Fruit fly (Drosophila melanogaster) whole organism, embryonic: Measurements from ENCODE around the gene CG2841.

Experiments used
- Aef1 ChIP-seq: fragments of 200-800 bp; sonication (Bioruptor generic); IDR thresholded peaks from 3 replicates; pipeline ENCODE4 v1.3.6; 2022; ENCODE audit warnings: missing biosample characterization, missing genetic modification characterization
- CG1024 ChIP-seq: fragments of 200-800 bp; sonication (Bioruptor generic); IDR thresholded peaks from 2 replicates; pipeline ENCODE4 v1.3.6; 2022; ENCODE audit warnings: missing biosample characterization, missing genetic modification characterization
- CG11085 ChIP-seq: fragments of 200-800 bp; sonication (Bioruptor generic); IDR thresholded peaks from 2 replicates; pipeline ENCODE4 v1.3.6; 2022; ENCODE audit warnings: missing biosample characterization, missing genetic modification characterization
- CG11247 ChIP-seq: fragments of 200-800 bp; sonication (Bioruptor generic); IDR thresholded peaks from 2 replicates; pipeline ENCODE4 v1.3.6; 2022; ENCODE audit warnings: missing biosample characterization, missing genetic modification characterization
- CG12219 ChIP-seq: fragments of 200-800 bp; sonication (Bioruptor generic); optimal IDR thresholded peaks from 3 replicates; lab custom pipeline; 2018; ENCODE audit warnings: missing biosample characterization, mild to moderate bottlenecking, missing genetic modification characterization
- CG1233 ChIP-seq: fragments of 200-800 bp; sonication (Bioruptor generic); optimal IDR thresholded peaks from 4 replicates; lab custom pipeline; 2018; ENCODE audit warnings: missing biosample characterization, mild to moderate bottlenecking, missing genetic modification characterization
- CG13424 ChIP-seq: fragments of 200-800 bp; sonication (Bioruptor generic); optimal IDR thresholded peaks from 2 replicates; lab custom pipeline; 2019; ENCODE audit warnings: missing biosample characterization, mild to moderate bottlenecking, missing genetic modification characterization, moderate library complexity
- CG17568 ChIP-seq: fragments of 200-800 bp; sonication (Bioruptor generic); optimal IDR thresholded peaks from 2 replicates; lab custom pipeline; 2018; ENCODE audit warnings: missing biosample characterization, mild to moderate bottlenecking, missing genetic modification characterization, moderate library complexity
- CG2199 ChIP-seq: fragments of 200-800 bp; sonication (Bioruptor generic); IDR thresholded peaks from 3 replicates; pipeline ENCODE4 v1.3.6; 2022; ENCODE audit warnings: missing biosample characterization, missing genetic modification characterization
- CG2889 ChIP-seq: fragments of 200-800 bp; sonication (Bioruptor generic); IDR thresholded peaks from 3 replicates; pipeline ENCODE4 v1.3.6; 2022; ENCODE audit warnings: missing biosample characterization, missing genetic modification characterization
- CG30431 ChIP-seq: fragments of 200-800 bp; sonication (Bioruptor generic); optimal IDR thresholded peaks from 2 replicates; lab custom pipeline; 2017; ENCODE audit warnings: missing biosample characterization, missing genetic modification characterization
- CG4707 ChIP-seq: fragments of 200-800 bp; sonication (Bioruptor generic); optimal IDR thresholded peaks from 2 replicates; lab custom pipeline; 2018; ENCODE audit warnings: missing biosample characterization, mild to moderate bottlenecking, missing genetic modification characterization, moderate library complexity
- CG4820 ChIP-seq: fragments of 200-800 bp; sonication (Bioruptor generic); optimal IDR thresholded peaks from 3 replicates; lab custom pipeline; 2016; ENCODE audit warnings: missing biosample characterization, missing genetic modification characterization
- CG6272 ChIP-seq: fragments of 200-800 bp; sonication (Bioruptor generic); IDR thresholded peaks from 2 replicates; pipeline ENCODE4 v1.3.6; 2022; ENCODE audit warnings: missing biosample characterization, missing genetic modification characterization
- CG6654 ChIP-seq: fragments of 200-800 bp; sonication (Bioruptor generic); optimal IDR thresholded peaks from 2 replicates; lab custom pipeline; 2017; ENCODE audit warnings: missing biosample characterization, mild to moderate bottlenecking, missing genetic modification characterization
- CG6791 ChIP-seq: fragments of 200-800 bp; sonication (Bioruptor generic); IDR thresholded peaks from 3 replicates; pipeline ENCODE4 v1.3.6; 2022; ENCODE audit warnings: missing biosample characterization, missing genetic modification characterization; ENCODE audit not compliant: partially characterized antibody
- CG7357 ChIP-seq: fragments of 200-800 bp; sonication (Bioruptor generic); IDR thresholded peaks from 3 replicates; pipeline ENCODE4 v1.3.6; 2022; ENCODE audit warnings: missing biosample characterization, missing genetic modification characterization
- CG8359 ChIP-seq: fragments of 200-800 bp; sonication (Bioruptor generic); optimal IDR thresholded peaks from 2 replicates; lab custom pipeline; 2017; ENCODE audit warnings: missing biosample characterization, mild to moderate bottlenecking, missing genetic modification characterization, borderline replicate concordance
- CG8924 ChIP-seq: fragments of 200-800 bp; optimal IDR thresholded peaks from 3 replicates; lab custom pipeline; 2019; ENCODE audit warnings: missing biosample characterization, mild to moderate bottlenecking, missing genetic modification characterization, moderate library complexity
- CG9727 ChIP-seq: fragments of 200-800 bp; sonication (Bioruptor generic); optimal IDR thresholded peaks from 3 replicates; lab custom pipeline; 2017; ENCODE audit warnings: missing biosample characterization, mild to moderate bottlenecking, missing genetic modification characterization
- Dip3 ChIP-seq: fragments of 200-800 bp; sonication (Bioruptor generic); optimal IDR thresholded peaks from 3 replicates; lab custom pipeline; 2016; ENCODE audit warnings: missing biosample characterization, missing genetic modification characterization
- E2f2 ChIP-seq: fragments of 200-800 bp; sonication (Bioruptor generic); IDR thresholded peaks from 2 replicates; pipeline ENCODE4 v1.3.6; 2022; ENCODE audit warnings: missing biosample characterization, missing genetic modification characterization
- Ets97D ChIP-seq: fragments of 200-800 bp; sonication (Bioruptor generic); optimal IDR thresholded peaks from 3 replicates; lab custom pipeline; 2016; ENCODE audit warnings: missing biosample characterization, missing genetic modification characterization
- Fer1 ChIP-seq: fragments of 200-800 bp; sonication (Bioruptor generic); optimal IDR thresholded peaks from 2 replicates; lab custom pipeline; 2017; ENCODE audit warnings: missing biosample characterization, mild to moderate bottlenecking, missing genetic modification characterization
- GATAe ChIP-seq: fragments of 200-800 bp; sonication (Bioruptor generic); conservative IDR thresholded peaks from 2 replicates; pipeline ENCODE4 v1.3.6; 2022; ENCODE audit warnings: missing biosample characterization, missing genetic modification characterization
- HLH54F ChIP-seq: fragments of 200-800 bp; sonication (Bioruptor generic); optimal IDR thresholded peaks from 3 replicates; lab custom pipeline; 2016; ENCODE audit warnings: missing biosample characterization, missing genetic modification characterization
- HLHmδ ChIP-seq: fragments of 200-800 bp; sonication (Bioruptor generic); optimal IDR thresholded peaks from 2 replicates; lab custom pipeline; 2018; ENCODE audit warnings: missing biosample characterization, mild to moderate bottlenecking, missing genetic modification characterization, moderate library complexity
- HmgZ ChIP-seq: fragments of 200-800 bp; sonication (Bioruptor generic); optimal IDR thresholded peaks from 2 replicates; lab custom pipeline; 2018; ENCODE audit warnings: missing biosample characterization, mild to moderate bottlenecking, missing genetic modification characterization
- Jarid2 ChIP-seq: fragments of 200-800 bp; sonication (Bioruptor generic); optimal IDR thresholded peaks from 3 replicates; lab custom pipeline; 2017; ENCODE audit warnings: mild to moderate bottlenecking, missing biosample characterization, missing genetic modification reagents, missing genetic modification characterization
- Mes4 ChIP-seq: fragments of 200-800 bp; sonication (Bioruptor generic); optimal IDR thresholded peaks from 2 replicates; lab custom pipeline; 2016; ENCODE audit warnings: missing biosample characterization, missing genetic modification characterization
- Mrtf ChIP-seq: fragments of 200-800 bp; sonication (Bioruptor generic); IDR thresholded peaks from 3 replicates; pipeline ENCODE4 v1.3.6; 2022; ENCODE audit warnings: missing biosample characterization, missing genetic modification characterization
- Rfx ChIP-seq: fragments of 200-800 bp; sonication (Bioruptor generic); IDR thresholded peaks from 2 replicates; pipeline ENCODE4 v1.3.6; 2022; ENCODE audit warnings: missing biosample characterization, missing genetic modification characterization
- Scr ChIP-seq: fragments of 200-800 bp; sonication (Bioruptor generic); IDR thresholded peaks from 2 replicates; pipeline ENCODE4 v1.3.6; 2022; ENCODE audit warnings: missing biosample characterization, missing genetic modification characterization; ENCODE audit not compliant: partially characterized antibody
- Side ChIP-seq: fragments of 200-800 bp; sonication (Bioruptor generic); optimal IDR thresholded peaks from 2 replicates; lab custom pipeline; 2016; ENCODE audit warnings: missing biosample characterization, missing genetic modification characterization
- Stat92E ChIP-seq, 3 experiments: fragments of >200 bp in 2 of 3; fragments of 200-800 bp in 1 of 3; sonication (Bioruptor generic) in 1 of 3; optimal IDR thresholded peaks; 2 replicates each; lab custom pipeline; 2017 to 2019; ENCODE audit warnings: missing biosample characterization in 3 of 3, missing genetic modification characterization in 3 of 3, mild to moderate bottlenecking in 1 of 3, moderate library complexity in 1 of 3
- ab ChIP-seq: fragments of 200-800 bp; sonication (Bioruptor generic); optimal IDR thresholded peaks from 2 replicates; lab custom pipeline; 2016; ENCODE audit warnings: missing biosample characterization, missing genetic modification characterization
- ac ChIP-seq: fragments of 200-800 bp; sonication (Bioruptor generic); optimal IDR thresholded peaks from 3 replicates; lab custom pipeline; 2017; ENCODE audit warnings: missing biosample characterization, mild to moderate bottlenecking, missing genetic modification characterization
- bcd ChIP-seq: fragments of 200-800 bp; sonication (Bioruptor generic); optimal IDR thresholded peaks from 2 replicates; lab custom pipeline; 2017; ENCODE audit warnings: missing biosample characterization, mild to moderate bottlenecking, missing genetic modification characterization
- dimm ChIP-seq: fragments of 200-800 bp; sonication (Bioruptor generic); IDR thresholded peaks from 2 replicates; pipeline ENCODE4 v1.3.6; 2022; ENCODE audit warnings: missing biosample characterization, missing genetic modification characterization
- dpn ChIP-seq, 2 experiments: fragments of 200-800 bp; sonication (Bioruptor generic); optimal IDR thresholded peaks; 3 replicates each; lab custom pipeline; 2016; ENCODE audit warnings: missing biosample characterization in 2 of 2, missing genetic modification characterization in 2 of 2
- grau ChIP-seq: fragments of 200-800 bp; optimal IDR thresholded peaks from 3 replicates; lab custom pipeline; 2019; ENCODE audit warnings: missing biosample characterization, mild to moderate bottlenecking, missing genetic modification characterization, moderate library complexity
- grn ChIP-seq: fragments of 200-800 bp; sonication (Bioruptor generic); optimal IDR thresholded peaks from 3 replicates; lab custom pipeline; 2017; ENCODE audit warnings: missing biosample characterization, missing genetic modification characterization
- hkb ChIP-seq, 2 experiments: fragments of 200-800 bp in 1 of 2; fragments of >200 bp in 1 of 2; sonication (Bioruptor generic) in 1 of 2; IDR thresholded peaks in 1 of 2; optimal IDR thresholded peaks in 1 of 2; 2 replicates each; pipeline versions ENCODE4 v1.3.6 to Lab custom; 2017 to 2022; ENCODE audit warnings: missing biosample characterization in 1 of 2, missing genetic modification characterization in 1 of 2
- kah ChIP-seq: fragments of 200-800 bp; sonication (Bioruptor generic); optimal IDR thresholded peaks from 2 replicates; lab custom pipeline; 2018; ENCODE audit warnings: missing biosample characterization, mild to moderate bottlenecking, missing genetic modification characterization
- odd ChIP-seq: fragments of 200-800 bp; sonication (Bioruptor generic); optimal IDR thresholded peaks from 2 replicates; lab custom pipeline; 2017; ENCODE audit warnings: missing biosample characterization, mild to moderate bottlenecking, missing genetic modification characterization
- peb ChIP-seq: fragments of 200-800 bp; sonication (Bioruptor generic); IDR thresholded peaks from 2 replicates; pipeline ENCODE4 v1.3.6; 2022; ENCODE audit warnings: missing biosample characterization, missing genetic modification characterization
- prd ChIP-seq, 3 experiments: fragments of >200 bp in 2 of 3; fragments of 200-800 bp in 1 of 3; sonication (Bioruptor generic) in 1 of 3; optimal IDR thresholded peaks in 2 of 3; IDR thresholded peaks in 1 of 3; 2 replicates in 2 of 3; 3 replicates in 1 of 3; pipeline versions ENCODE4 v1.3.6 to Lab custom; 2017 to 2022; ENCODE audit warnings: missing biosample characterization in 1 of 3, missing genetic modification characterization in 1 of 3
- toy ChIP-seq: fragments of 200-800 bp; sonication (Bioruptor generic); IDR thresholded peaks from 2 replicates; pipeline ENCODE4 v1.3.6; 2022; ENCODE audit warnings: missing biosample characterization, missing genetic modification characterization
- z ChIP-seq: fragments of 200-800 bp; sonication (Bioruptor generic); IDR thresholded peaks from 3 replicates; pipeline ENCODE4 v1.3.6; 2022; ENCODE audit warnings: missing biosample characterization, missing genetic modification characterization

Gene CG2841

dm6 chrX:2329312-2329711 is 36.8 kb downstream of the CG2841 start (continued):
- TF ChIP-seq CG4820 (GFP tag; lab: Kevin White, UChicago) (peak; percentile 61), ac (GFP tag; lab: Kevin White, UChicago) (no peak), CG7357 (peak; percentile 52; the same call in 1 of the 3 replicates), CG6791 (GFP tag; lab: Robert Waterston, UW) (no peak), CG2199 (0 out of 3 replicates have a peak, but pooled peaks have one; percentile 66), Aef1 (GFP tag; lab: Robert Waterston, UW) (peak; percentile 57; the same call in 1 of the 3 replicates), CG11085 (GFP tag; lab: Robert Waterston, UW) (0 out of 2 replicates have a peak, but pooled peaks have one; percentile 21), CG13424 (peak; percentile 55), HmgZ (no peak), Ets97D (GFP tag; lab: Kevin White, UChicago) (peak; percentile 42), toy (0 out of 2 replicates have a peak, but pooled peaks have one; percentile 37), CG9727 (GFP tag; lab: Kevin White, UChicago) (peak; percentile 39), kah (no peak), grau (peak; percentile 71), Jarid2 (GFP tag; lab: Kevin White, UChicago) (no peak), z (GFP tag; lab: Robert Waterston, UW) (no peak), CG2889 (peak; percentile 59; the same call in 1 of the 3 replicates), grn (GFP tag; lab: Kevin White, UChicago) (no peak), CG1233 (GFP tag; lab: Kevin White, UChicago) (peak; percentile 6), CG8924 (tag; lab: Kevin White, UChicago) (peak; percentile 73), peb (GFP tag; lab: Robert Waterston, UW) (no peak), dimm (GFP tag; lab: Robert Waterston, UW) (peak; percentile 63), hkb (optimal IDR thresholded peaks at IDR 0.05; lab: Kevin White, UChicago) (no peak), hkb (GFP tag; IDR thresholded peaks at IDR 0.05; lab: Robert Waterston, UW) (peak; percentile 75), CG11247 (GFP tag; lab: Robert Waterston, UW) (peak; percentile 66), bcd (GFP tag; lab: Kevin White, UChicago) (peak; percentile 15), dpn (GFP tag; optimal IDR thresholded peaks at IDR 0.05; lab: Kevin White, UChicago) (peak; percentile 81 to 88), CG8359 (GFP tag; lab: Kevin White, UChicago) (no peak), Side (GFP tag; lab: Kevin White, UChicago) (peak; percentile 77), HLH54F (GFP tag; lab: Kevin White, UChicago) (peak; percentile 69), Scr (GFP tag; lab: Robert Waterston, UW) (no peak), HLHmδ (GFP tag; lab: Kevin White, UChicago) (no peak), ab (GFP tag; lab: Kevin White, UChicago) (peak; percentile 21), Fer1 (GFP tag; lab: Kevin White, UChicago) (peak; percentile 68), CG4707 (GFP tag; lab: Kevin White, UChicago) (peak; percentile 64), Mes4 (GFP tag; lab: Kevin White, UChicago) (peak; percentile 79), CG6654 (GFP tag; lab: Kevin White, UChicago) (no peak), CG17568 (GFP tag; lab: Kevin White, UChicago) (peak; percentile 32), Mrtf (GFP tag; lab: Robert Waterston, UW) (peak; percentile 69), GATAe (GFP tag; lab: Robert Waterston, UW) (no peak; the same call in 1 of the 2 replicates), CG1024 (peak; percentile 63), Dip3 (GFP tag; lab: Kevin White, UChicago) (no peak), CG30431 (peak; percentile 32), E2f2 (GFP tag; lab: Robert Waterston, UW) (peak; percentile 56), odd (peak; percentile 58), CG12219 (GFP tag; lab: Kevin White, UChicago) (peak; percentile 5), Stat92E (GFP tag; optimal IDR thresholded peaks at IDR 0.05; lab: Kevin White, UChicago) (no peak), prd (optimal IDR thresholded peaks at IDR 0.05; lab: Kevin White, UChicago) (no peak), prd (GFP tag; IDR thresholded peaks at IDR 0.05; lab: Robert Waterston, UW) (peak; percentile 85), CG6272 (GFP tag; lab: Robert Waterston, UW) (peak; percentile 58), Rfx (peak; percentile 72)
